Fruit fly (Drosophila melanogaster) whole organism, wandering third instar larva: ENCODE results near the gene Nemp.

Source experiments
- Abd-B ChIP-seq: fragments of >200 bp; optimal IDR thresholded peaks from 2 replicates; lab custom pipeline; 2017; ENCODE audit warnings: missing biosample characterization, missing genetic modification characterization
- CG32264 ChIP-seq: fragments of 200-800 bp; sonication (Bioruptor generic); optimal IDR thresholded peaks from 2 replicates; lab custom pipeline; 2016; ENCODE audit warnings: missing biosample characterization, missing genetic modification characterization
- CG9705 ChIP-seq: fragments of 200-800 bp; sonication (Bioruptor generic); optimal IDR thresholded peaks from 2 replicates; lab custom pipeline; 2018; ENCODE audit warnings: missing biosample characterization, mild to moderate bottlenecking, missing genetic modification characterization
- CrebA ChIP-seq: fragments of 200-800 bp; sonication (Bioruptor generic); optimal IDR thresholded peaks from 2 replicates; lab custom pipeline; 2016; ENCODE audit warnings: missing biosample characterization, mild to moderate bottlenecking, missing genetic modification characterization, borderline replicate concordance
- Dfd ChIP-seq: fragments of >200 bp; optimal IDR thresholded peaks from 2 replicates; lab custom pipeline; 2017; ENCODE audit warnings: missing biosample characterization, missing genetic modification characterization
- Dif ChIP-seq: fragments of 200-275, 200-300 bp; sonication (Bioruptor generic); optimal IDR thresholded peaks from 2 replicates; lab custom pipeline; 2018; ENCODE audit warnings: missing biosample characterization, missing genetic modification characterization; ENCODE audit not compliant: partially characterized antibody
- GATAd ChIP-seq: sonication (Bioruptor generic); optimal IDR thresholded peaks from 2 replicates; lab custom pipeline; 2016; ENCODE audit warnings: missing biosample characterization, missing genetic modification characterization
- HLH106 ChIP-seq: fragments of 200-800 bp; optimal IDR thresholded peaks from 3 replicates; lab custom pipeline; 2019; ENCODE audit warnings: missing biosample characterization, mild to moderate bottlenecking, missing genetic modification characterization, moderate library complexity
- Hnf4 ChIP-seq: fragments of 200-800 bp; sonication (Bioruptor generic); optimal IDR thresholded peaks from 2 replicates; lab custom pipeline; 2016; ENCODE audit warnings: missing biosample characterization, mild to moderate bottlenecking, missing genetic modification characterization
- Hr78 ChIP-seq: fragments of >200 bp; optimal IDR thresholded peaks from 2 replicates; lab custom pipeline; 2017; ENCODE audit warnings: missing biosample characterization, missing genetic modification characterization
- Hr83 ChIP-seq: fragments of 200-300 bp; sonication (Bioruptor generic); optimal IDR thresholded peaks from 2 replicates; lab custom pipeline; 2016; ENCODE audit warnings: missing biosample characterization, mild to moderate bottlenecking, missing genetic modification characterization, moderate library complexity; ENCODE audit not compliant: poor library complexity, severe bottlenecking
- Jra ChIP-seq: sonication (Bioruptor generic); optimal IDR thresholded peaks from 2 replicates; lab custom pipeline; 2016; ENCODE audit warnings: missing biosample characterization, missing genetic modification characterization
- Mio ChIP-seq: sonication (Bioruptor generic); optimal IDR thresholded peaks from 2 replicates; lab custom pipeline; 2016; ENCODE audit warnings: missing biosample characterization, missing genetic modification characterization
- Myc ChIP-seq: fragments of >200 bp; optimal IDR thresholded peaks from 2 replicates; lab custom pipeline; 2017
- N ChIP-seq: fragments of >200 bp; optimal IDR thresholded peaks from 2 replicates; lab custom pipeline; 2018; ENCODE audit warnings: missing biosample characterization, missing external identifiers, missing genetic modification characterization
- OdsH ChIP-seq: fragments of 200-800 bp; sonication (Bioruptor generic); optimal IDR thresholded peaks from 2 replicates; lab custom pipeline; 2016; ENCODE audit warnings: missing biosample characterization, mild to moderate bottlenecking, missing genetic modification characterization
- Rel ChIP-seq, 2 experiments: fragments of 200-800 bp; sonication (Bioruptor generic) in 1 of 2; optimal IDR thresholded peaks; 2 replicates in 1 of 2; 3 replicates in 1 of 2; lab custom pipeline; 2016 to 2019; ENCODE audit warnings: mild to moderate bottlenecking in 2 of 2, missing biosample characterization in 2 of 2, missing genetic modification characterization in 2 of 2, moderate library complexity in 1 of 2
- Sp1 ChIP-seq: fragments of 200-800 bp; sonication (Bioruptor generic); optimal IDR thresholded peaks from 3 replicates; lab custom pipeline; 2019; ENCODE audit warnings: missing biosample characterization, mild to moderate bottlenecking, missing genetic modification characterization, moderate library complexity
- Vsx2 ChIP-seq: fragments of 200-300, 225-300 bp; sonication (Bioruptor generic); optimal IDR thresholded peaks from 2 replicates; lab custom pipeline; 2018; ENCODE audit warnings: missing biosample characterization, missing genetic modification characterization; ENCODE audit not compliant: partially characterized antibody
- br ChIP-seq: fragments of 200-800 bp; sonication (Bioruptor generic); optimal IDR thresholded peaks from 2 replicates; lab custom pipeline; 2016; ENCODE audit warnings: missing biosample characterization, missing genetic modification characterization
- brk ChIP-seq: fragments of 200-800 bp; sonication (Bioruptor generic); optimal IDR thresholded peaks from 2 replicates; lab custom pipeline; 2016; ENCODE audit warnings: missing biosample characterization, mild to moderate bottlenecking, missing genetic modification characterization
- dl ChIP-seq, 2 experiments: fragments of 175-275, 200-275 bp in 1 of 2; fragments of 200-275 bp in 1 of 2; sonication (Bioruptor generic); optimal IDR thresholded peaks; lab custom pipeline; 2018; ENCODE audit warnings: mild to moderate bottlenecking in 2 of 2, missing biosample characterization in 2 of 2, missing genetic modification characterization in 2 of 2, moderate library complexity in 2 of 2; ENCODE audit not compliant: partially characterized antibody in 2 of 2, insufficient read depth in 1 of 2
- dmrt93B ChIP-seq: fragments of 200-800 bp; sonication (Bioruptor generic); optimal IDR thresholded peaks from 2 replicates; lab custom pipeline; 2018; ENCODE audit warnings: missing biosample characterization, mild to moderate bottlenecking, missing genetic modification characterization
- dsf ChIP-seq: sonication (Bioruptor generic); optimal IDR thresholded peaks from 2 replicates; lab custom pipeline; 2016; ENCODE audit warnings: missing biosample characterization, missing genetic modification characterization, borderline replicate concordance
- ey ChIP-seq: fragments of 200-800 bp; sonication (Bioruptor generic); optimal IDR thresholded peaks from 2 replicates; lab custom pipeline; 2016; ENCODE audit warnings: missing biosample characterization, missing genetic modification characterization
- foxo ChIP-seq, 2 experiments: fragments of 200-800 bp; sonication (Bioruptor generic); optimal IDR thresholded peaks; 2 replicates in 1 of 2; 3 replicates in 1 of 2; lab custom pipeline; 2016 to 2017; ENCODE audit warnings: missing biosample characterization in 2 of 2, missing genetic modification characterization in 2 of 2
- fru ChIP-seq: fragments of 200-800 bp; sonication (Bioruptor generic); optimal IDR thresholded peaks from 3 replicates; lab custom pipeline; 2016; ENCODE audit warnings: missing biosample characterization, mild to moderate bottlenecking, missing genetic modification characterization
- h ChIP-seq: fragments of 200-800 bp; sonication (Bioruptor generic); optimal IDR thresholded peaks from 3 replicates; lab custom pipeline; 2016; ENCODE audit warnings: missing biosample characterization, mild to moderate bottlenecking, missing genetic modification characterization
- jim ChIP-seq: fragments of 175-275, 200-325 bp; sonication (Bioruptor generic); optimal IDR thresholded peaks from 2 replicates; lab custom pipeline; 2016; ENCODE audit warnings: missing biosample characterization, mild to moderate bottlenecking, missing genetic modification characterization
- lola ChIP-seq: fragments of >200 bp; optimal IDR thresholded peaks from 2 replicates; lab custom pipeline; 2017; ENCODE audit warnings: missing biosample characterization, missing genetic modification characterization
- pan ChIP-seq: fragments of >200 bp; optimal IDR thresholded peaks from 2 replicates; lab custom pipeline; 2017
- psq ChIP-seq: fragments of 200-800 bp; sonication (Bioruptor generic); optimal IDR thresholded peaks from 3 replicates; lab custom pipeline; 2017; ENCODE audit warnings: missing biosample characterization, mild to moderate bottlenecking, missing genetic modification characterization, moderate library complexity
- rgr ChIP-seq: fragments of 200-800 bp; sonication (Bioruptor generic); optimal IDR thresholded peaks from 3 replicates; lab custom pipeline; 2016; ENCODE audit warnings: missing biosample characterization, mild to moderate bottlenecking, missing genetic modification characterization
- sage ChIP-seq: fragments of 200-800 bp; sonication (Bioruptor generic); optimal IDR thresholded peaks from 2 replicates; lab custom pipeline; 2016; ENCODE audit warnings: missing biosample characterization, mild to moderate bottlenecking, missing genetic modification characterization
- sv ChIP-seq: fragments of 200-800 bp; sonication (Bioruptor generic); optimal IDR thresholded peaks from 3 replicates; lab custom pipeline; 2016; ENCODE audit warnings: missing biosample characterization, missing genetic modification characterization
- tai ChIP-seq: sonication (Bioruptor generic); optimal IDR thresholded peaks from 2 replicates; lab custom pipeline; 2016; ENCODE audit warnings: missing biosample characterization, missing genetic modification characterization
- usp ChIP-seq: fragments of >200 bp; optimal IDR thresholded peaks from 2 replicates; lab custom pipeline; 2017; ENCODE audit warnings: missing biosample characterization, missing genetic modification characterization
- woc ChIP-seq: sonication (Bioruptor generic); optimal IDR thresholded peaks from 2 replicates; lab custom pipeline; 2016; ENCODE audit warnings: missing biosample characterization, mild to moderate bottlenecking, missing genetic modification characterization

Nemp gene

dm6 chrX:16640260-16641100, 14.3 kb downstream of the Nemp start, which contains the start of the genes SNRPG and mthl1 (continued):
- TF ChIP-seq Hnf4 (GFP tag; lab: Kevin White, UChicago) (peak; percentile 54), woc (peak; percentile 80), CrebA (no peak)
- TF ChIP-seq, all 38 proteins: peak for 25

- peak; percentile 89 for TF ChIP-seq Sp1 (GFP tag; lab: Kevin White, UChicago)
- TF ChIP-seq usp (GFP tag; lab: Kevin White, UChicago) = no peak
- peak; percentile 28 for TF ChIP-seq Jra (GFP tag; lab: Kevin White, UChicago)
- TF ChIP-seq fru (GFP tag; lab: Kevin White, UChicago) = peak; percentile 52
- TF ChIP-seq tai (GFP tag; lab: Kevin White, UChicago) = no peak
- peak; percentile 80 for TF ChIP-seq dmrt93B (GFP tag; lab: Kevin White, UChicago)
- TF ChIP-seq Abd-B (GFP tag; lab: Kevin White, UChicago) = no peak
- TF ChIP-seq woc = no peak
- TF ChIP-seq Vsx2 (GFP tag; lab: Kevin White, UChicago) = no peak
- peak; percentile 88 for TF ChIP-seq CG9705 (GFP tag; lab: Kevin White, UChicago)
- peak; percentile 45 for TF ChIP-seq sv (GFP tag; lab: Kevin White, UChicago)
- peak; percentile 16 for TF ChIP-seq OdsH (GFP tag; lab: Kevin White, UChicago)
- no peak for TF ChIP-seq dl (GFP tag; optimal IDR thresholded peaks at IDR 0.05; lab: Kevin White, UChicago; ENCODE audit: insufficient read depth in 1 of 2, partially characterized antibody in 2 of 2)
- no peak for TF ChIP-seq pan (lab: Kevin White, UChicago)
- TF ChIP-seq h (GFP tag; lab: Kevin White, UChicago) = peak; percentile 58
- TF ChIP-seq CrebA = no peak
- no peak for TF ChIP-seq Dif
- no peak for TF ChIP-seq Rel (GFP tag; optimal IDR thresholded peaks at IDR 0.05; lab: Kevin White, UChicago)
- TF ChIP-seq Rel (tag; optimal IDR thresholded peaks at IDR 0.05; lab: Kevin White, UChicago) = peak; percentile 63
- no peak for TF ChIP-seq CG32264 (GFP tag; lab: Kevin White, UChicago)
- TF ChIP-seq foxo (GFP tag; optimal IDR thresholded peaks at IDR 0.05; lab: Kevin White, UChicago) = peak in 1 of 2 experiments; percentile 61
- TF ChIP-seq br (GFP tag; lab: Kevin White, UChicago) = peak; percentile 76
- peak; percentile 80 for TF ChIP-seq Hr83 (GFP tag; lab: Kevin White, UChicago)
- peak; percentile 34 for TF ChIP-seq Hnf4 (GFP tag; lab: Kevin White, UChicago)
- TF ChIP-seq rgr (GFP tag; lab: Kevin White, UChicago) = peak; percentile 80
- no peak for TF ChIP-seq Myc (lab: Kevin White, UChicago)
- no peak for TF ChIP-seq N
- TF ChIP-seq Hr78 = no peak
- TF ChIP-seq lola (GFP tag; lab: Kevin White, UChicago) = no peak
- TF ChIP-seq ey (GFP tag; lab: Kevin White, UChicago) = no peak
- TF ChIP-seq HLH106 (tag; lab: Kevin White, UChicago) = peak; percentile 59
- TF ChIP-seq jim = no peak
- peak; percentile 61 for TF ChIP-seq dsf (GFP tag; lab: Kevin White, UChicago)
- TF ChIP-seq GATAd (GFP tag; lab: Kevin White, UChicago) = peak; percentile 16
- no peak for TF ChIP-seq Dfd (GFP tag; lab: Kevin White, UChicago)
- TF ChIP-seq sage = peak; percentile 20
- TF ChIP-seq psq (GFP tag; lab: Kevin White, UChicago) = no peak
- no peak for TF ChIP-seq brk (GFP tag; lab: Kevin White, UChicago)
- no peak for TF ChIP-seq Mio
Measured at dm6 chrX:16637594-16638485, 17.0 kb downstream of the Nemp start, which contains the start of gene RpS19a. Gene RpS19a (plus strand): TSS chrX:16637894.
